Worm (Caenorhabditis elegans) whole organism, L2 larva: Measurements from ENCODE around the gene col-114.

ENCODE experiments used
- R02D3.7 ChIP-seq: fragments of 150-350 bp; optimal IDR thresholded peaks from 2 replicates; lab custom pipeline; 2014; ENCODE audit warnings: missing biosample characterization, missing genetic modification characterization
- egl-27 ChIP-seq: sonication (generic microtip); optimal IDR thresholded peaks from 3 replicates; lab custom pipeline; 2017; ENCODE audit warnings: missing biosample characterization, missing genetic modification reagents, missing genetic modification characterization
- lin-13 ChIP-seq: fragments of 150-350 bp; optimal IDR thresholded peaks from 2 replicates; lab custom pipeline; 2014; ENCODE audit warnings: missing biosample characterization, missing genetic modification reagents, missing genetic modification characterization
- nhr-11 ChIP-seq: fragments of 150-350 bp; optimal IDR thresholded peaks from 2 replicates; lab custom pipeline; 2014; ENCODE audit warnings: missing biosample characterization, missing genetic modification characterization
- nhr-23 ChIP-seq: fragments of 150-350 bp; optimal IDR thresholded peaks from 2 replicates; lab custom pipeline; 2014; ENCODE audit warnings: missing biosample characterization, missing genetic modification reagents, missing genetic modification characterization
- nhr-25 ChIP-seq: fragments of 150-350 bp; sonication (generic microtip); optimal IDR thresholded peaks from 3 replicates; lab custom pipeline; 2014; ENCODE audit warnings: missing biosample characterization, missing genetic modification characterization
- unc-62 ChIP-seq: fragments of 150-350 bp; optimal IDR thresholded peaks from 2 replicates; lab custom pipeline; 2014; ENCODE audit warnings: missing biosample characterization, missing genetic modification reagents, missing genetic modification characterization

ce11 chrIV:7222088-7222487 lies 24.4 kb downstream of the col-114 start:
- TF ChIP-seq nhr-23 (tag; lab: Kevin White, UChicago) (no peak), unc-62 (GFP tag; lab: Kevin White, UChicago) (no peak), nhr-11 (no peak), nhr-25 (no peak), egl-27 (tag; lab: Kevin White, UChicago) (no peak), R02D3.7 (tag; lab: Kevin White, UChicago) (no peak), lin-13 (GFP tag; lab: Kevin White, UChicago) (no peak)
